Worm (Caenorhabditis elegans): ENCODE measurements around the gene C56G2.22.

ce11 chrIII:6311452-6311851 lies 34.8 kb upstream of the C56G2.22 start:
- no peak for TF ChIP-seq cog-1 (tag; optimal IDR thresholded peaks at IDR 0.05)
- no peak for TF ChIP-seq ref-1 (GFP tag; conservative IDR thresholded peaks at IDR 0.05)
- TF ChIP-seq tab-1 (GFP tag; IDR thresholded peaks at IDR 0.05), result no peak
- TF ChIP-seq T22C8.4 (GFP tag; IDR thresholded peaks at IDR 0.05), result no peak
- TF ChIP-seq ztf-29 (GFP tag; IDR thresholded peaks at IDR 0.05), result no peak
- TF ChIP-seq med-1 (GFP tag; optimal IDR thresholded peaks at IDR 0.05; ENCODE audit: insufficient read depth), result no peak
- TF ChIP-seq klf-2 (GFP tag; conservative IDR thresholded peaks at IDR 0.05), result no peak

Data from whole organism, midembryonic.